Worm (Caenorhabditis elegans) whole organism, L4 larva: ENCODE results near the gene stt-3.

Experiments
- F10B5.3 ChIP-seq: sonication (generic microtip); optimal IDR thresholded peaks from 2 replicates; lab custom pipeline; 2016; ENCODE audit warnings: mild to moderate bottlenecking, missing genetic modification characterization, missing compliant biosample characterization
- F44E2.7 ChIP-seq: fragments of 200-800 bp; sonication (Bioruptor generic); IDR thresholded peaks from 2 replicates; pipeline ENCODE4 v2.1.2; 2022; ENCODE audit warnings: missing genetic modification characterization, missing compliant biosample characterization
- F49E8.2 ChIP-seq: sonication (generic microtip); optimal IDR thresholded peaks from 2 replicates; lab custom pipeline; 2016; ENCODE audit warnings: missing compliant biosample characterization, mild to moderate bottlenecking, missing genetic modification characterization, borderline replicate concordance
- R02D3.7 ChIP-seq: fragments of 150-350 bp; sonication (generic microtip); optimal IDR thresholded peaks from 3 replicates; lab custom pipeline; 2014; ENCODE audit warnings: missing biosample characterization, missing genetic modification characterization
- T26A8.4 ChIP-seq: fragments of 200-800 bp; sonication (Bioruptor generic); IDR thresholded peaks from 2 replicates; pipeline ENCODE4 v1.3.6; 2022; ENCODE audit warnings: missing genetic modification characterization, missing compliant biosample characterization
- Y5F2A.4 ChIP-seq: fragments of 200-800 bp; sonication (Bioruptor generic); optimal IDR thresholded peaks from 2 replicates; lab custom pipeline; 2018; ENCODE audit warnings: mild to moderate bottlenecking, missing genetic modification characterization, missing compliant biosample characterization
- Y75B8A.6 ChIP-seq: fragments of 200-800 bp; sonication (Bioruptor generic); IDR thresholded peaks from 2 replicates; pipeline ENCODE4 v1.3.6; 2022; ENCODE audit warnings: missing genetic modification reagents, missing genetic modification characterization, missing compliant biosample characterization
- ZK546.5 ChIP-seq, 2 experiments: sonication (generic microtip); optimal IDR thresholded peaks; 2 replicates each; lab custom pipeline; 2017; ENCODE audit warnings: missing biosample characterization in 2 of 2, missing genetic modification characterization in 2 of 2
- ama-1 ChIP-seq: fragments of 150-350 bp; optimal IDR thresholded peaks from 2 replicates; lab custom pipeline; 2014; ENCODE audit warnings: inconsistent platforms, mixed read lengths
- daf-16 ChIP-seq, 3 experiments: sonication (generic microtip); optimal IDR thresholded peaks; 2 replicates each; lab custom pipeline; 2016 to 2017; ENCODE audit warnings: missing genetic modification characterization in 3 of 3, missing genetic modification reagents in 3 of 3, mild to moderate bottlenecking in 2 of 3, missing compliant biosample characterization in 2 of 3, missing biosample characterization in 1 of 3, moderate library complexity in 1 of 3
- dpl-1 ChIP-seq: fragments of 150-350 bp; optimal IDR thresholded peaks from 2 replicates; lab custom pipeline; 2014; ENCODE audit warnings: missing biosample characterization, missing genetic modification reagents, missing genetic modification characterization
- duxl-1 ChIP-seq: sonication (generic microtip); optimal IDR thresholded peaks from 2 replicates; lab custom pipeline; 2016; ENCODE audit warnings: mild to moderate bottlenecking, missing genetic modification characterization, moderate library complexity, missing compliant biosample characterization; ENCODE audit not compliant: poor library complexity
- egl-27 ChIP-seq: sonication (generic microtip); optimal IDR thresholded peaks from 3 replicates; lab custom pipeline; 2017; ENCODE audit warnings: missing biosample characterization, missing genetic modification reagents, missing genetic modification characterization
- gei-8 ChIP-seq: fragments of 200-800 bp; sonication (Bioruptor generic); optimal IDR thresholded peaks from 2 replicates; lab custom pipeline; 2018; ENCODE audit warnings: mild to moderate bottlenecking, missing genetic modification characterization, missing compliant biosample characterization
- hlh-11 ChIP-seq: fragments of 200-800 bp; sonication (Bioruptor generic); optimal IDR thresholded peaks from 2 replicates; lab custom pipeline; 2018; ENCODE audit warnings: mild to moderate bottlenecking, missing genetic modification characterization, missing compliant biosample characterization
- hlh-30 ChIP-seq: sonication (generic microtip); optimal IDR thresholded peaks from 2 replicates; lab custom pipeline; 2017; ENCODE audit warnings: antibody characterized with exemption, mild to moderate bottlenecking, missing genetic modification characterization, missing compliant biosample characterization; ENCODE audit not compliant: insufficient read depth
- jun-1 ChIP-seq: fragments of 150-350 bp; optimal IDR thresholded peaks from 2 replicates; lab custom pipeline; 2014; ENCODE audit warnings: missing biosample characterization, missing genetic modification reagents, missing genetic modification characterization
- lim-7 ChIP-seq: fragments of 200-800 bp; sonication (Bioruptor generic); IDR thresholded peaks from 2 replicates; pipeline ENCODE4 v1.3.6; 2022; ENCODE audit warnings: missing genetic modification characterization, missing compliant biosample characterization
- lin-15B ChIP-seq: fragments of 150-350 bp; sonication (generic microtip); optimal IDR thresholded peaks from 3 replicates; lab custom pipeline; 2014; ENCODE audit warnings: missing biosample characterization, missing genetic modification characterization
- lin-38 ChIP-seq: fragments of 200-800 bp; sonication (Bioruptor generic); IDR thresholded peaks from 2 replicates; pipeline ENCODE4 v1.3.6; 2022; ENCODE audit warnings: missing genetic modification reagents, missing genetic modification characterization, missing compliant biosample characterization
- lir-3 ChIP-seq: sonication (generic microtip); optimal IDR thresholded peaks from 2 replicates; lab custom pipeline; 2016; ENCODE audit warnings: mild to moderate bottlenecking, missing genetic modification characterization, missing compliant biosample characterization
- mdt-29 ChIP-seq: fragments of 200-800 bp; sonication (Bioruptor generic); IDR thresholded peaks from 2 replicates; pipeline ENCODE4 v1.3.6; 2022; ENCODE audit warnings: missing genetic modification reagents, missing genetic modification characterization, missing compliant biosample characterization
- mep-1 ChIP-seq: fragments of 150-350 bp; sonication (generic microtip); optimal IDR thresholded peaks from 3 replicates; lab custom pipeline; 2014; ENCODE audit warnings: missing biosample characterization, missing genetic modification characterization
- mes-2 ChIP-seq: sonication (generic microtip); optimal IDR thresholded peaks from 2 replicates; lab custom pipeline; 2016; ENCODE audit warnings: missing genotype, mild to moderate bottlenecking, missing genetic modification characterization, missing compliant biosample characterization; ENCODE audit not compliant: poor library complexity, severe bottlenecking
- mxl-2 ChIP-seq: fragments of 200-800 bp; sonication (Bioruptor generic); conservative IDR thresholded peaks from 2 replicates; pipeline ENCODE4 v1.3.6; 2022; ENCODE audit warnings: missing genetic modification reagents, missing genetic modification characterization, missing compliant biosample characterization
- mxl-3 ChIP-seq: fragments of 200-800 bp; sonication (Bioruptor generic); optimal IDR thresholded peaks from 2 replicates; lab custom pipeline; 2018; ENCODE audit warnings: mild to moderate bottlenecking, missing genetic modification characterization, missing compliant biosample characterization
- nhr-10 ChIP-seq: fragments of 150-350 bp; optimal IDR thresholded peaks from 2 replicates; lab custom pipeline; 2014; ENCODE audit warnings: missing biosample characterization, missing genetic modification characterization
- nhr-111 ChIP-seq: fragments of 200-800 bp; sonication (Bioruptor generic); optimal IDR thresholded peaks from 2 replicates; lab custom pipeline; 2018; ENCODE audit warnings: mild to moderate bottlenecking, missing genetic modification characterization, missing compliant biosample characterization
- nhr-28 ChIP-seq: fragments of 150-350 bp; optimal IDR thresholded peaks from 2 replicates; lab custom pipeline; 2014; ENCODE audit warnings: missing biosample characterization, missing genetic modification characterization
- nhr-48 ChIP-seq: sonication (generic microtip); optimal IDR thresholded peaks from 2 replicates; lab custom pipeline; 2016; ENCODE audit warnings: mild to moderate bottlenecking, missing genetic modification characterization, missing compliant biosample characterization
- nhr-6 ChIP-seq: fragments of 150-350 bp; optimal IDR thresholded peaks from 2 replicates; lab custom pipeline; 2014; ENCODE audit warnings: missing biosample characterization, missing genetic modification characterization
- pha-4 ChIP-seq, 2 experiments: fragments of 150-350 bp in 1 of 2; fragments of 200-800 bp in 1 of 2; sonication (Bioruptor generic) in 1 of 2; IDR thresholded peaks in 1 of 2; optimal IDR thresholded peaks in 1 of 2; 2 replicates each; pipeline versions ENCODE4 v1.3.6 to Lab custom; 2014 to 2022; ENCODE audit warnings: missing genetic modification characterization in 2 of 2, missing genetic modification reagents in 2 of 2, missing biosample characterization in 1 of 2, missing compliant biosample characterization in 1 of 2
- pqm-1 ChIP-seq: sonication (generic microtip); optimal IDR thresholded peaks from 2 replicates; lab custom pipeline; 2017; ENCODE audit warnings: missing biosample characterization, missing genetic modification characterization
- rbr-2 ChIP-seq: sonication (generic microtip); optimal IDR thresholded peaks from 2 replicates; lab custom pipeline; 2016; ENCODE audit warnings: missing genotype, missing genetic modification characterization, missing compliant biosample characterization
- set-16 ChIP-seq: fragments of 200-800 bp; sonication (Bioruptor generic); IDR thresholded peaks from 2 replicates; pipeline ENCODE4 v1.3.6; 2022; ENCODE audit warnings: missing genetic modification reagents, missing genetic modification characterization, missing compliant biosample characterization
- skn-1 ChIP-seq: fragments of 150-350 bp; optimal IDR thresholded peaks from 2 replicates; lab custom pipeline; 2014; ENCODE audit warnings: missing biosample characterization, missing genetic modification characterization
- spr-3 ChIP-seq: fragments of 200-800 bp; sonication (Bioruptor generic); optimal IDR thresholded peaks from 2 replicates; lab custom pipeline; 2018; ENCODE audit warnings: mild to moderate bottlenecking, missing genetic modification characterization, missing compliant biosample characterization
- unc-62 ChIP-seq, 3 experiments: fragments of 150-350 bp in 1 of 3; sonication (generic microtip); optimal IDR thresholded peaks in 2 of 3; peaks in 1 of 3; 1 replicate in 1 of 3; 2 replicates in 2 of 3; lab custom pipeline; 2014 to 2017; ENCODE audit warnings: missing biosample characterization in 3 of 3, missing genetic modification characterization in 3 of 3, missing genetic modification reagents in 3 of 3, missing genotype in 1 of 3
- zip-11 ChIP-seq: fragments of 200-800 bp; sonication (Bioruptor generic); IDR thresholded peaks from 2 replicates; pipeline ENCODE4 v1.3.6; 2022; ENCODE audit warnings: missing genetic modification characterization, missing compliant biosample characterization
- ztf-7 ChIP-seq: fragments of 150-350 bp; optimal IDR thresholded peaks from 2 replicates; lab custom pipeline; 2014; ENCODE audit warnings: missing biosample characterization, missing genetic modification characterization

Gene stt-3

ce11 chrIII:6248064-6248687 is at the start of gene stt-3, which contains the start of gene gen-1:
Gene stt-3 (plus strand): TSS chrIII:6248637.
Gene gen-1 (minus strand): TSS chrIII:6248158.
- TF ChIP-seq dpl-1 (GFP tag; lab: Kevin White, UChicago) (peak; percentile 27), lim-7 (GFP tag; lab: Robert Waterston, UW) (no peak), mes-2 (tag; lab: Kevin White, UChicago) (peak; percentile 0), R02D3.7 (peak; percentile 76), T26A8.4 (GFP tag; lab: Robert Waterston, UW) (no peak), rbr-2 (tag; lab: Kevin White, UChicago) (no peak)
- TF ChIP-seq, all 104 proteins: peak for 3

DNA sequence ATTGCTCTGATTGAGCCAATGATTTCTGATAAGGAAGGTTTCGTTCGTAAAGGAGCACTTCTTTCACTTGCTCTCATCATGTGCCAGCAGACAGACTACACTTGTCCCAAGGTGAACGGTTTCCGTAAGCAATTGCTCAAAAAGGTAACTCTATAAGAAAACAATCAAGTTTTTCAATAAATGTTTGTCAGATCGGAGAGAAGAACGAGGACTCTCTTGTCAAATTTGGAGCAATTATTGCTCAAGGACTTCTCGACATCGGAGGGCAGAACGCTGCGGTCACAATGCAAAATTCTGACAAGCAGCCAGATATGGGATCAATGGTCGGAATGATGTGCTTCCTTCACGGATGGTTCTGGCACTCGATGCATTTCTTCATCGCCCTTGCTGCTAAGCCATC is 47.1 kb upstream of the stt-3 start:
- TF ChIP-seq jun-1 (tag; lab: Kevin White, UChicago) (no peak), unc-62 (GFP tag; optimal IDR thresholded peaks at IDR 0.05 in 1 of 2; lab: Kevin White, UChicago) (peak in 1 of 2 experiments; percentile 97), unc-62 (tag; optimal IDR thresholded peaks at IDR 0.05; lab: Kevin White, UChicago) (no peak)

ce11 chrIII:6202440-6202839 is 46.0 kb upstream of the stt-3 start:
- TF ChIP-seq Y75B8A.6 (GFP tag; lab: Robert Waterston, UW) (no peak), gei-8 (GFP tag; lab: Kevin White, UChicago) (no peak), lir-3 (tag; lab: Kevin White, UChicago) (no peak), spr-3 (GFP tag; lab: Kevin White, UChicago) (no peak), ama-1 (peak; percentile 52), lin-38 (peak; percentile 57), zip-11 (no peak), nhr-28 (tag; lab: Kevin White, UChicago) (no peak), nhr-10 (tag; lab: Kevin White, UChicago) (no peak), mxl-3 (GFP tag; lab: Kevin White, UChicago) (no peak), daf-16 (GFP tag; optimal IDR thresholded peaks at IDR 0.05; lab: Kevin White, UChicago) (peak in 1 of 2 experiments; percentile 7), daf-16 (tag; optimal IDR thresholded peaks at IDR 0.05; lab: Kevin White, UChicago) (peak; percentile 0), F10B5.3 (tag; lab: Kevin White, UChicago) (no peak), skn-1 (no peak), nhr-6 (no peak), F44E2.7 (no peak), ztf-7 (tag; lab: Kevin White, UChicago) (no peak), hlh-11 (no peak), egl-27 (tag; lab: Kevin White, UChicago) (no peak), ZK546.5 (tag; optimal IDR thresholded peaks at IDR 0.05; lab: Kevin White, UChicago) (no peak), unc-62 (GFP tag; optimal IDR thresholded peaks at IDR 0.05 in 1 of 2; lab: Kevin White, UChicago) (peak in 1 of 2 experiments; percentile 65), unc-62 (tag; optimal IDR thresholded peaks at IDR 0.05; lab: Kevin White, UChicago) (no peak), mep-1 (no peak), F49E8.2 (peak; percentile 24), Y5F2A.4 (GFP tag; lab: Kevin White, UChicago) (no peak), nhr-111 (no peak), lin-15B (tag; lab: Kevin White, UChicago) (no peak), set-16 (GFP tag; lab: Robert Waterston, UW) (no peak), pha-4 (GFP tag; IDR thresholded peaks at IDR 0.05; lab: Robert Waterston, UW) (no peak; the same call in 1 of the 2 replicates), pha-4 (tag; optimal IDR thresholded peaks at IDR 0.05; lab: Kevin White, UChicago) (no peak), duxl-1 (tag; lab: Kevin White, UChicago) (no peak), dpl-1 (GFP tag; lab: Kevin White, UChicago) (no peak), mdt-29 (GFP tag; lab: Robert Waterston, UW) (no peak), mxl-2 (GFP tag; lab: Robert Waterston, UW) (no peak), nhr-48 (tag; lab: Kevin White, UChicago) (no peak), pqm-1 (tag; lab: Kevin White, UChicago) (no peak), hlh-30 (no peak), T26A8.4 (GFP tag; lab: Robert Waterston, UW) (no peak)
